Fruit fly (Drosophila melanogaster) whole organism, embryonic: Measurements from ENCODE around the gene Dsor1.

Experiments
- Abd-B ChIP-seq: fragments of 200-800 bp; sonication (Bioruptor generic); optimal IDR thresholded peaks from 2 replicates; lab custom pipeline; 2018; ENCODE audit warnings: missing biosample characterization, mild to moderate bottlenecking, missing genetic modification characterization, moderate library complexity
- Awh ChIP-seq: fragments of 200-800 bp; sonication (Bioruptor generic); IDR thresholded peaks from 2 replicates; pipeline ENCODE4, ENCODE4 v1.3.6; 2022; ENCODE audit warnings: missing biosample characterization, missing genetic modification characterization
- BtbVII ChIP-seq: fragments of 200-800 bp; sonication (Bioruptor generic); optimal IDR thresholded peaks from 3 replicates; lab custom pipeline; 2017; ENCODE audit warnings: missing biosample characterization, mild to moderate bottlenecking, missing genetic modification characterization
- CG11093 ChIP-seq: fragments of 200-800 bp; sonication (Bioruptor generic); IDR thresholded peaks from 3 replicates; pipeline ENCODE4 v1.3.6; 2022; ENCODE audit warnings: missing biosample characterization, missing genetic modification characterization
- CG13424 ChIP-seq: fragments of 200-800 bp; sonication (Bioruptor generic); optimal IDR thresholded peaks from 2 replicates; lab custom pipeline; 2019; ENCODE audit warnings: missing biosample characterization, mild to moderate bottlenecking, missing genetic modification characterization, moderate library complexity
- CG13775 ChIP-seq: fragments of 200-800 bp; sonication (Bioruptor generic); optimal IDR thresholded peaks from 3 replicates; lab custom pipeline; 2017; ENCODE audit warnings: missing biosample characterization, mild to moderate bottlenecking, missing genetic modification characterization
- CG16779 ChIP-seq: fragments of 200-800 bp; sonication (Bioruptor generic); IDR thresholded peaks from 2 replicates; pipeline ENCODE4 v1.3.6; 2022; ENCODE audit warnings: missing biosample characterization, missing genetic modification characterization
- CG17385 ChIP-seq: fragments of 200-800 bp; sonication (Bioruptor generic); optimal IDR thresholded peaks from 3 replicates; lab custom pipeline; 2018; ENCODE audit warnings: missing biosample characterization, mild to moderate bottlenecking, missing genetic modification characterization
- CG17612 ChIP-seq: fragments of 200-800 bp; sonication (Bioruptor generic); IDR thresholded peaks from 2 replicates; pipeline ENCODE4 v1.3.6; 2022; ENCODE audit warnings: missing biosample characterization, missing genetic modification characterization
- CG18599 ChIP-seq: fragments of 200-800 bp; sonication (Bioruptor generic); optimal IDR thresholded peaks from 3 replicates; lab custom pipeline; 2017; ENCODE audit warnings: missing biosample characterization, missing genetic modification characterization, mild to moderate bottlenecking, moderate library complexity, missing genetic modification reagents
- CG31365 ChIP-seq: fragments of 200-800 bp; sonication (Bioruptor generic); optimal IDR thresholded peaks from 2 replicates; lab custom pipeline; 2018; ENCODE audit warnings: missing biosample characterization, mild to moderate bottlenecking, missing genetic modification characterization
- CG4328 ChIP-seq: fragments of 200-800 bp; sonication (Bioruptor generic); optimal IDR thresholded peaks from 3 replicates; lab custom pipeline; 2017; ENCODE audit warnings: missing biosample characterization, missing genetic modification reagents, missing genetic modification characterization
- CG4707 ChIP-seq: fragments of 200-800 bp; sonication (Bioruptor generic); optimal IDR thresholded peaks from 2 replicates; lab custom pipeline; 2018; ENCODE audit warnings: missing biosample characterization, mild to moderate bottlenecking, missing genetic modification characterization, moderate library complexity
- CG6175 ChIP-seq: fragments of 200-800 bp; sonication (Bioruptor generic); IDR thresholded peaks from 3 replicates; pipeline ENCODE4 v1.3.6; 2022; ENCODE audit warnings: missing biosample characterization, missing genetic modification characterization
- CG6683 ChIP-seq: fragments of 200-800 bp; sonication (Bioruptor generic); optimal IDR thresholded peaks from 2 replicates; lab custom pipeline; 2017; ENCODE audit warnings: missing biosample characterization, mild to moderate bottlenecking, missing genetic modification characterization, missing genetic modification reagents
- CG6765 ChIP-seq: fragments of 200-800 bp; sonication (Bioruptor generic); optimal IDR thresholded peaks from 3 replicates; lab custom pipeline; 2017; ENCODE audit warnings: missing biosample characterization, mild to moderate bottlenecking, missing genetic modification characterization
- CG8478 ChIP-seq: fragments of >200 bp; optimal IDR thresholded peaks from 2 replicates; lab custom pipeline; 2018
- CG9609 ChIP-seq: fragments of 200-800 bp; sonication (Bioruptor generic); optimal IDR thresholded peaks from 3 replicates; lab custom pipeline; 2016; ENCODE audit warnings: missing biosample characterization, missing genetic modification characterization
- Camta ChIP-seq: fragments of 200-800 bp; sonication (Bioruptor generic); optimal IDR thresholded peaks from 2 replicates; lab custom pipeline; 2016; ENCODE audit warnings: missing biosample characterization, missing genetic modification characterization
- CkIIα-i1 ChIP-seq: fragments of 200-800 bp; sonication (Bioruptor generic); IDR thresholded peaks from 2 replicates; pipeline ENCODE4 v1.3.6; 2022; ENCODE audit warnings: missing biosample characterization, missing genetic modification characterization
- Dfd ChIP-seq, 2 experiments: fragments of >200 bp; optimal IDR thresholded peaks; 2 replicates each; lab custom pipeline; 2017; ENCODE audit warnings: missing biosample characterization in 2 of 2, missing genetic modification characterization in 2 of 2
- E2f2 ChIP-seq: fragments of 200-800 bp; sonication (Bioruptor generic); IDR thresholded peaks from 2 replicates; pipeline ENCODE4 v1.3.6; 2022; ENCODE audit warnings: missing biosample characterization, missing genetic modification characterization
- Gsc ChIP-seq: fragments of 200-800 bp; sonication (Bioruptor generic); IDR thresholded peaks from 2 replicates; pipeline ENCODE4 v1.3.6; 2022; ENCODE audit warnings: missing biosample characterization, missing genetic modification characterization
- Lim3 ChIP-seq: fragments of 200-800 bp; sonication (Bioruptor generic); IDR thresholded peaks from 2 replicates; pipeline ENCODE4 v1.3.6; 2022; ENCODE audit warnings: missing biosample characterization, missing genetic modification characterization
- Lpt ChIP-seq: fragments of >200 bp; optimal IDR thresholded peaks from 2 replicates; lab custom pipeline; 2018; ENCODE audit warnings: missing biosample characterization, missing genetic modification characterization
- Sox102F ChIP-seq: fragments of 200-800 bp; sonication (Bioruptor generic); optimal IDR thresholded peaks from 2 replicates; lab custom pipeline; 2018; ENCODE audit warnings: missing biosample characterization, mild to moderate bottlenecking, missing genetic modification characterization, moderate library complexity
- Trl ChIP-seq, 3 experiments: fragments of >200 bp in 2 of 3; fragments of 200-800 bp in 1 of 3; sonication (Bioruptor generic) in 1 of 3; optimal IDR thresholded peaks; 2 replicates in 1 of 3; 3 replicates in 2 of 3; lab custom pipeline; 2016 to 2017; ENCODE audit warnings: missing biosample characterization in 1 of 3, missing genetic modification characterization in 1 of 3
- Usf ChIP-seq: fragments of 200-800 bp; sonication (Bioruptor generic); optimal IDR thresholded peaks from 2 replicates; lab custom pipeline; 2017; ENCODE audit warnings: missing genotype, missing biosample characterization, missing genetic modification characterization
- Vsx1 ChIP-seq: fragments of 200-800 bp; sonication (Bioruptor generic); optimal IDR thresholded peaks from 2 replicates; lab custom pipeline; 2017; ENCODE audit warnings: missing biosample characterization, mild to moderate bottlenecking, missing genetic modification characterization, missing genetic modification reagents
- Xbp1 ChIP-seq: fragments of 200-800 bp; sonication (Bioruptor generic); optimal IDR thresholded peaks from 3 replicates; lab custom pipeline; 2016; ENCODE audit warnings: missing biosample characterization, mild to moderate bottlenecking, missing genetic modification characterization
- abd-A ChIP-seq: fragments of 200-800 bp; sonication (Bioruptor generic); optimal IDR thresholded peaks from 3 replicates; lab custom pipeline; 2019; ENCODE audit warnings: missing biosample characterization, mild to moderate bottlenecking, missing genetic modification characterization, moderate library complexity
- bbx ChIP-seq: fragments of 200-800 bp; sonication (Bioruptor generic); IDR thresholded peaks from 2 replicates; pipeline ENCODE4 v1.3.6; 2022; ENCODE audit warnings: missing biosample characterization, missing genetic modification characterization; ENCODE audit not compliant: partially characterized antibody
- bigmax ChIP-seq: fragments of 200-800 bp; sonication (Bioruptor generic); optimal IDR thresholded peaks from 2 replicates; lab custom pipeline; 2018; ENCODE audit warnings: missing biosample characterization, mild to moderate bottlenecking, missing genetic modification characterization
- cwo ChIP-seq: fragments of 200-800 bp; sonication (Bioruptor generic); optimal IDR thresholded peaks from 3 replicates; lab custom pipeline; 2017; ENCODE audit warnings: missing biosample characterization, missing genetic modification characterization, mild to moderate bottlenecking, moderate library complexity, missing genetic modification reagents
- dimm ChIP-seq: fragments of 200-800 bp; sonication (Bioruptor generic); IDR thresholded peaks from 2 replicates; pipeline ENCODE4 v1.3.6; 2022; ENCODE audit warnings: missing biosample characterization, missing genetic modification characterization
- emc ChIP-seq: fragments of 200-800 bp; sonication (Bioruptor generic); optimal IDR thresholded peaks from 2 replicates; lab custom pipeline; 2016; ENCODE audit warnings: missing biosample characterization, missing genetic modification characterization
- ems ChIP-seq: fragments of 200-800 bp; sonication (Bioruptor generic); optimal IDR thresholded peaks from 3 replicates; lab custom pipeline; 2016; ENCODE audit warnings: missing biosample characterization, missing genetic modification characterization
- eve ChIP-seq, 2 experiments: fragments of >200 bp; optimal IDR thresholded peaks; 2 replicates each; lab custom pipeline; 2017; ENCODE audit warnings: missing biosample characterization in 2 of 2, missing genetic modification characterization in 2 of 2
- insv ChIP-seq, 2 experiments: fragments of 200-800 bp; sonication (Bioruptor generic); optimal IDR thresholded peaks; 3 replicates each; lab custom pipeline; 2016 to 2018; ENCODE audit warnings: missing biosample characterization in 2 of 2, missing genetic modification characterization in 2 of 2
- jing ChIP-seq: fragments of 200-800 bp; sonication (Bioruptor generic); optimal IDR thresholded peaks from 2 replicates; lab custom pipeline; 2018; ENCODE audit warnings: missing biosample characterization, mild to moderate bottlenecking, missing genetic modification characterization
- lab ChIP-seq: fragments of 200-800 bp; sonication (Bioruptor generic); optimal IDR thresholded peaks from 3 replicates; lab custom pipeline; 2017; ENCODE audit warnings: missing biosample characterization, missing genetic modification characterization, mild to moderate bottlenecking, moderate library complexity, missing genetic modification reagents
- mam ChIP-seq: fragments of 200-800 bp; sonication (Bioruptor generic); optimal IDR thresholded peaks from 3 replicates; lab custom pipeline; 2016; ENCODE audit warnings: missing biosample characterization, missing genetic modification characterization
- nerfin-2 ChIP-seq: fragments of 200-800 bp; sonication (Bioruptor generic); IDR thresholded peaks from 2 replicates; pipeline ENCODE4 v1.3.6; 2022; ENCODE audit warnings: missing biosample characterization, missing genetic modification characterization; ENCODE audit not compliant: partially characterized antibody
- nom ChIP-seq: fragments of 200-800 bp; sonication (Bioruptor generic); optimal IDR thresholded peaks from 2 replicates; lab custom pipeline; 2017; ENCODE audit warnings: missing biosample characterization, missing genetic modification characterization, mild to moderate bottlenecking, moderate library complexity, missing genetic modification reagents
- oc ChIP-seq: fragments of 200-800 bp; sonication (Bioruptor generic); optimal IDR thresholded peaks from 2 replicates; lab custom pipeline; 2018; ENCODE audit warnings: missing biosample characterization, mild to moderate bottlenecking, missing genetic modification characterization, moderate library complexity
- salm ChIP-seq: fragments of 200-800 bp; sonication (Bioruptor generic); optimal IDR thresholded peaks from 2 replicates; lab custom pipeline; 2018; ENCODE audit warnings: missing biosample characterization, mild to moderate bottlenecking, missing genetic modification characterization
- sd ChIP-seq: fragments of 200-800 bp; sonication (Bioruptor generic); optimal IDR thresholded peaks from 3 replicates; lab custom pipeline; 2018; ENCODE audit warnings: missing biosample characterization, mild to moderate bottlenecking, missing genetic modification characterization, moderate library complexity
- tgo ChIP-seq: fragments of 200-800 bp; sonication (Bioruptor generic); IDR thresholded peaks from 3 replicates; pipeline ENCODE4 v1.3.6; 2022; ENCODE audit warnings: missing biosample characterization, missing genetic modification characterization
- wor ChIP-seq: fragments of 200-800 bp; sonication (Bioruptor generic); IDR thresholded peaks from 2 replicates; pipeline ENCODE4 v1.3.6; 2022; ENCODE audit warnings: missing biosample characterization, missing genetic modification characterization
- zfh1 ChIP-seq: fragments of 200-800 bp; sonication (Bioruptor generic); IDR thresholded peaks from 3 replicates; pipeline ENCODE4 v1.3.6; 2022; ENCODE audit warnings: missing biosample characterization, missing genetic modification characterization

Dsor1 gene

DNA sequence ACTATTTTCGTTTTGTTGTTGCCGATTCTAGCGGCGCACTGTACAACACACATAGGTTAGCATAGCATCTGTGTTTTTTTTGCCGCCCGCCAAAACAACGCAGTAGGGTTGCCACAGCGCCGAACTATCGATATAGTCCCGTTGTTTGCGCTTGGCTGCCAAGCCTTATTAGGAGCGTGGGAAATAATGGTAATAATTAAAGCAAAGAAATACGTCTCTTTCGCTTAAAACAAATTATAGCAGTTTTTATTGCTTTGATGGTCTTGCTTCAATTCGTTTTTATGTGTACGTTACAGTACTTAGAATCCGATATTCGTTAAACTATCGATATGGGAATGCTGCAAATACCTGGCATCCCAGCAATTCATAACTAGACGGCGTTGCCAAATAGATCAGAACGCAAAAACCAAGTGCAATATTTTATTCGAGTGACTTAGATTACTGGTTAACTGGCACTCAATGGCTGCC lies 3.7 kb upstream of the Dsor1 start, which contains the start of the genes mxc and Larp7 (continued):
- TF ChIP-seq oc (tag; lab: Kevin White, UChicago): no peak
- TF ChIP-seq Trl (optimal IDR thresholded peaks at IDR 0.05; lab: Kevin White, UChicago): no peak
- TF ChIP-seq Trl (GFP tag; optimal IDR thresholded peaks at IDR 0.05; lab: Kevin White, UChicago): peak; percentile 75
- TF ChIP-seq Sox102F (GFP tag; lab: Kevin White, UChicago): no peak
- TF ChIP-seq E2f2: peak; percentile 77
- TF ChIP-seq CG6175 (GFP tag; lab: Robert Waterston, UW): no peak
- no peak for TF ChIP-seq dimm (GFP tag; lab: Robert Waterston, UW)
- no peak for TF ChIP-seq cwo (GFP tag; lab: Kevin White, UChicago)
- peak; percentile 45 for TF ChIP-seq tgo
- TF ChIP-seq CG6765 (GFP tag; lab: Kevin White, UChicago): no peak
- peak; percentile 47 for TF ChIP-seq Usf
- TF ChIP-seq abd-A: no peak
- TF ChIP-seq CG31365: no peak
- TF ChIP-seq nom (GFP tag; lab: Kevin White, UChicago): no peak
- peak; percentile 62 for TF ChIP-seq bbx (GFP tag; lab: Robert Waterston, UW)
- no peak for TF ChIP-seq Vsx1 (GFP tag; lab: Kevin White, UChicago)
- no peak for TF ChIP-seq CG18599 (GFP tag; lab: Kevin White, UChicago)
- no peak for TF ChIP-seq jing (GFP tag; lab: Kevin White, UChicago)
- peak; percentile 81 for TF ChIP-seq nerfin-2 (GFP tag; lab: Robert Waterston, UW)
- peak; percentile 39; the same call in 1 of the 2 replicates for TF ChIP-seq wor (GFP tag; lab: Robert Waterston, UW)
- no peak for TF ChIP-seq salm (tag; lab: Kevin White, UChicago)
- TF ChIP-seq emc: no peak
- no peak for TF ChIP-seq BtbVII
- no peak for TF ChIP-seq CG6683 (GFP tag; lab: Kevin White, UChicago)
- TF ChIP-seq CG4328 (GFP tag; lab: Kevin White, UChicago): no peak
- TF ChIP-seq CG11093 (GFP tag; lab: Robert Waterston, UW): no peak; the same call in 2 of the 3 replicates
- peak; percentile 11 for TF ChIP-seq Camta (GFP tag; lab: Kevin White, UChicago)
- TF ChIP-seq insv (GFP tag; optimal IDR thresholded peaks at IDR 0.05; lab: Kevin White, UChicago): peak in 1 of 2 experiments; percentile 63
- TF ChIP-seq sd (tag; lab: Kevin White, UChicago): no peak
- TF ChIP-seq Awh (GFP tag; lab: Robert Waterston, UW): no peak
- peak; percentile 49 for TF ChIP-seq bigmax
- no peak for TF ChIP-seq Dfd (GFP tag; optimal IDR thresholded peaks at IDR 0.05; lab: Kevin White, UChicago)
- no peak for TF ChIP-seq Lim3
- peak; percentile 66 for TF ChIP-seq Abd-B (GFP tag; lab: Kevin White, UChicago)
- TF ChIP-seq CG9609 (GFP tag; lab: Kevin White, UChicago): peak; percentile 76
- no peak for TF ChIP-seq lab (GFP tag; lab: Kevin White, UChicago)
- TF ChIP-seq CG17385: peak; percentile 27
- TF ChIP-seq CkIIα-i1 (GFP tag; lab: Robert Waterston, UW): no peak
- TF ChIP-seq CG16779: no peak
- TF ChIP-seq CG17612 (GFP tag; lab: Robert Waterston, UW): no peak
- TF ChIP-seq CG8478 (lab: Kevin White, UChicago): no peak
- no peak for TF ChIP-seq Gsc (GFP tag; lab: Robert Waterston, UW)
- TF ChIP-seq CG4707 (GFP tag; lab: Kevin White, UChicago): no peak
- TF ChIP-seq eve (GFP tag; optimal IDR thresholded peaks at IDR 0.05; lab: Kevin White, UChicago): no peak
- peak; percentile 37 for TF ChIP-seq ems (GFP tag; lab: Kevin White, UChicago)
- TF ChIP-seq CG13775 (GFP tag; lab: Kevin White, UChicago): peak; percentile 61
- TF ChIP-seq Lpt (GFP tag; lab: Kevin White, UChicago): no peak
- TF ChIP-seq CG13424: peak; percentile 72
- TF ChIP-seq zfh1: no peak
- peak; percentile 69 for TF ChIP-seq mam (GFP tag; lab: Kevin White, UChicago)
- TF ChIP-seq Xbp1: peak; percentile 69
